Worm (Caenorhabditis elegans): ENCODE measurements around the gene DH11.5.

The DH11.5 gene

DNA sequence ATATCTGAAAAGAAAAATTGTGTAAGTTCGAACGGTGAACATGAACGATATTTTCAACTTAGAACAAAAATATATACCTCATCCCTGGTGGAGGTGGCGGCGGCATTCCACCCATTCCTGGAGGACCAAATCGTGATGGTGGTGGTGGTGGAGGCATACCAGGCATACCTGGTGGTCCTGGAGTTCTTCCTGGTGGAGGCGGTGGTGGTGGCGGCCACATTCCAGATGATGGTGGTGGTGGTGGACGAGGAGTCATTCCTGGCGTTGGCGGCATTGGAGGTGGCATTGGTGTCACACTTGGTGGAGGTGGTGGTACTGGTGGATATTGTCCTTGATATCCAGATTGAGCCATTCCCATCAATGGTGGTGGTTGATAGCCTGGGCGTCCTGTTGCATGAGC, 58.2 kb downstream of the DH11.5 start:
- TF ChIP-seq ztf-29 (GFP tag; IDR thresholded peaks at IDR 0.05) (no peak), klf-2 (GFP tag; conservative IDR thresholded peaks at IDR 0.05) (no peak), ref-1 (GFP tag; conservative IDR thresholded peaks at IDR 0.05) (no peak), cog-1 (tag; optimal IDR thresholded peaks at IDR 0.05) (no peak), flt-1 (GFP tag; IDR thresholded peaks at IDR 0.05) (no peak)

DNA sequence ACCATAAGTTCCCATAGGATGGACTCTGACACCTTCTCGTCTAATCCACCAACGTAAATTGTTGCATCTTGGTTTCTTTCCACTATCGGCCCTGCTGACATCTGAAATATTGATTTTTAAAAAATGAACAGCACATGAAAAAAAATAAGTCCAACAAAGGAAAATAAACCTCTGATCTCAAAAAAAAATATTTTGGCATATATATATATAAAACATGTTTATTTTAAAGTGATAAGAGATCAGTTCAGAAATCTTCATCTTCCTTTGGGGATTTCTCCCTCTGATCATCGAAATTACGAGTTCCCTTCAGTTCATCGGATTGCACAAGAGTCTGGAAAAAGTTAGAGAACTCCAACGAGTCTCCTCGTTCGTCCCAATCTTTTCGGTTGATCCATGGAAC, 59.3 kb downstream of the DH11.5 start, which contains the start of gene sap-49:
TSS of gene sap-49 (minus strand) at position 101 of the 400 bp plus-strand sequence.
- TF ChIP-seq cog-1 (tag; optimal IDR thresholded peaks at IDR 0.05), result no peak
- no peak for TF ChIP-seq tab-1 (GFP tag; IDR thresholded peaks at IDR 0.05)
- TF ChIP-seq ztf-23 (GFP tag; IDR thresholded peaks at IDR 0.05), result no peak
- TF ChIP-seq med-1 (GFP tag; optimal IDR thresholded peaks at IDR 0.05; ENCODE audit: insufficient read depth), result no peak
- no peak for TF ChIP-seq T22C8.4 (GFP tag; IDR thresholded peaks at IDR 0.05)

DNA sequence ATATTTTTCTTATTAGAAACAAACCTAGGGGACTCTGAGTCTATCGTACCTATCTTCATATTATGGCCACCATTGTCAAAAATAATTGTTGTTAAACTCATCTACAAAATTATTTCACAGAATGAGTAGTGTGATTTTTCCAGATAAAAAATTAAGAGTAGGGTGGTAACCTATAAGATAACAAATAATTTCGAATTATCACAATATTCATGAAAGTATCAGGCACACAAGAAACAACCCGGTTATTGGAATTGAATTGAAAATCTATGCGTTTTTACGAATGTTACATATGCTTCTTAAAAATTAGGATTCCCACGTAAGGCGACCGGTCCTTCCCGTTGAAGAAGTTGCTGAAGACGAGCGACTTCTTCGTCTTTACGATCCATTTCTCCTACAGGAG, 60.8 kb downstream of the DH11.5 start, which contains the start of gene arp-6:
TSS of gene arp-6 (minus strand) at position 101 of the 400 bp plus-strand sequence.
- TF ChIP-seq klf-2 (GFP tag; conservative IDR thresholded peaks at IDR 0.05) (no peak), tab-1 (GFP tag; IDR thresholded peaks at IDR 0.05) (no peak), cog-1 (tag; optimal IDR thresholded peaks at IDR 0.05) (no peak), ztf-23 (GFP tag; IDR thresholded peaks at IDR 0.05) (no peak)

DNA sequence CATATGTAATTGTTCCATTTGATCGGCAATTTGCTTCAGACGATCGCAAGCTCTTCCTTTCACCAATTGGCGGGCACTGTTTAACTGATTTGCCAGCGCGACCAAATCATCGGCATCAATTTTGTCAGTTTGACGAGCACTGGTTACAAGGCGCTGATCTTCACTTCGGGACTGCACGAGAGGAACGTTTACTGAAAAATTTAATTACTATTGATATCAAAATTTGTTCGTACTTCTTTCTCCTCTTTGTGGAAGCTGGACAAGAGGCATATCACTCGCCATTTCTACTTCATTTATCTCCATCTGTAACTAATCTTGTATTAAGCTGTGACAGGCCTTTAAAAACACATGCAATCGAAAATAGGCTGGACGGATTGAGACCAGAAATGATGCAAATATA, 61.5 kb downstream of the DH11.5 start, which contains the start of gene C08B11.9:
TSS of gene C08B11.9 (minus strand) at position 307 of the 400 bp plus-strand sequence.
- no peak for TF ChIP-seq med-1 (GFP tag; optimal IDR thresholded peaks at IDR 0.05; ENCODE audit: insufficient read depth)
- TF ChIP-seq cog-1 (tag; optimal IDR thresholded peaks at IDR 0.05), result no peak
- no peak for TF ChIP-seq klf-2 (GFP tag; conservative IDR thresholded peaks at IDR 0.05)
- TF ChIP-seq T22C8.4 (GFP tag; IDR thresholded peaks at IDR 0.05), result no peak
- no peak for TF ChIP-seq flt-1 (GFP tag; IDR thresholded peaks at IDR 0.05)
- TF ChIP-seq ztf-23 (GFP tag; IDR thresholded peaks at IDR 0.05), result no peak

DNA sequence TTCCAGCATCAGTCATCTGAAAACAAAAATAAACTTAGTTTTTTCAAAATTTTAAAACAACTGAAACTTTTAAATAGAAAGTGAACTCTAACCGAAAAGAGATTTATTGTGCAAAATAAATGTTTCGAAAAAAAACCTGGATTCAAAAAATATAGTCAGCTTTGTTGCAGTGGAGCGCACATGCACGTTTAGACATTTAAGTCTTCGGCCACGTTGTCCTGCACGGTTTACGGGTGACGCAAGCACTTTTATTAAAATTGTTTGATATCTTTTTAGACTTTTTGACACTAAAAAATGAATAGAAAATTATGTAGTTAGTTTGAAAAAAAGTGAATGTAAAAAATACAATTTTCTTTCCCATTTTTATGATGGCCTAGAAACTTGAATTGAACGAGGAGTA, 63.0 kb downstream of the DH11.5 start, which contains the start of the genes ubh-4 and algn-6:
TSS of gene ubh-4 (minus strand) at position 182 of the 400 bp plus-strand sequence.
TSS of gene algn-6 (plus strand) at position 387 of the 400 bp plus-strand sequence.
- TF ChIP-seq ztf-23 (GFP tag; IDR thresholded peaks at IDR 0.05) (no peak), klf-2 (GFP tag; conservative IDR thresholded peaks at IDR 0.05) (no peak), tab-1 (GFP tag; IDR thresholded peaks at IDR 0.05) (no peak), cog-1 (tag; optimal IDR thresholded peaks at IDR 0.05) (no peak), T22C8.4 (GFP tag; IDR thresholded peaks at IDR 0.05) (no peak), ztf-29 (GFP tag; IDR thresholded peaks at IDR 0.05) (no peak), ref-1 (GFP tag; conservative IDR thresholded peaks at IDR 0.05) (no peak), med-1 (GFP tag; optimal IDR thresholded peaks at IDR 0.05; ENCODE audit: insufficient read depth) (no peak), flt-1 (GFP tag; IDR thresholded peaks at IDR 0.05) (no peak)

DNA sequence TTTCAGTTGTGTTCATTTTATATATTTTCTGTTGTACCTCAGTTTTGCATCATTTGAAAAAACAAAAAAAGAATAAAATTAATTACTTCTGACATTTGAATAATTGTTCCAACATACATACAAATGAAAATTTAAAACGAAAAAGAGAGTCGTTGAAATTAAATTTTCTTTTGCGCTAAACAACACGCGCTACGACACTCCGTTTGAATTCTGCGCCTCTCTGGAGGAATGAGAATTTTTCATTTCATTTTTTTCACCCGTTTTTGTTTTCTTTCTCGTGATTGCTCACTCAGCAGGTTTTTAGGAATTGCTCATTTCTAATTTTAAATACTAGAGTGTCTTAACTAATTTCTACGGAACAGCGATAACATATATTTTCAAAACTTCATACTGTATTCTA, 65.2 kb downstream of the DH11.5 start:
- no peak for TF ChIP-seq ztf-23 (GFP tag; IDR thresholded peaks at IDR 0.05)
- TF ChIP-seq med-1 (GFP tag; optimal IDR thresholded peaks at IDR 0.05; ENCODE audit: insufficient read depth), result no peak
- TF ChIP-seq T22C8.4 (GFP tag; IDR thresholded peaks at IDR 0.05), result no peak
- no peak for TF ChIP-seq cog-1 (tag; optimal IDR thresholded peaks at IDR 0.05)
- TF ChIP-seq ref-1 (GFP tag; conservative IDR thresholded peaks at IDR 0.05), result no peak
- TF ChIP-seq tab-1 (GFP tag; IDR thresholded peaks at IDR 0.05), result no peak
- no peak for TF ChIP-seq klf-2 (GFP tag; conservative IDR thresholded peaks at IDR 0.05)

DNA sequence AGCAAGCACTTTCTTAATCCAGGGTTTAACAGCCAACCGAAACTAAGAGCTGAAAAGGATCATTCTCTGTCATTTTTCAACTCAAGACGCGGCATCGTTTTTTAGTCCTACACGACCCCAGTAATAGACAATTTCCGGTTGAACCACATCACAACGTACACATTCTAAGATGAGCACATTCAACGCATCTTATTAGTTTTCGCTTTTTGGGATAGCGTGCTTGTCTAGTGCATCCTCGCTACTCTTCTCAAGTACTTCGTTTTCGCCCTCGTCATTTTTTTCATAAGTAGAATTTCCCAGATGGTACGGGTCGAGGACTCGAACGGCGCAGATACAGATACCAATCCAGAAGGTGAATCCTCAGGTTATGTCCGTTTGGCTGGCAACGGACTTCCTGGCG, 65.9 kb downstream of the DH11.5 start, which contains the start of gene T05H10.1:
TSS of gene T05H10.1 (plus strand) at position 301 of the 400 bp plus-strand sequence.
- TF ChIP-seq ref-1 (GFP tag; conservative IDR thresholded peaks at IDR 0.05), result no peak
- no peak for TF ChIP-seq ztf-23 (GFP tag; IDR thresholded peaks at IDR 0.05)
- TF ChIP-seq cog-1 (tag; optimal IDR thresholded peaks at IDR 0.05), result no peak
- no peak for TF ChIP-seq T22C8.4 (GFP tag; IDR thresholded peaks at IDR 0.05)
- no peak for TF ChIP-seq tab-1 (GFP tag; IDR thresholded peaks at IDR 0.05)
- TF ChIP-seq med-1 (GFP tag; optimal IDR thresholded peaks at IDR 0.05; ENCODE audit: insufficient read depth), result no peak
- no peak for TF ChIP-seq flt-1 (GFP tag; IDR thresholded peaks at IDR 0.05)
- no peak for TF ChIP-seq klf-2 (GFP tag; conservative IDR thresholded peaks at IDR 0.05)
- TF ChIP-seq ztf-29 (GFP tag; IDR thresholded peaks at IDR 0.05), result no peak
